Fruit fly (Drosophila melanogaster) whole organism, prepupa: Measurements from ENCODE around the gene Zmynd8.

ENCODE experiments used
- CG10631 ChIP-seq: fragments of 200-800 bp; sonication (Bioruptor generic); optimal IDR thresholded peaks from 2 replicates; lab custom pipeline; 2016; ENCODE audit warnings: missing biosample characterization, missing genetic modification characterization
- CG10669 ChIP-seq: fragments of 200-800 bp; sonication (Bioruptor generic); optimal IDR thresholded peaks from 3 replicates; lab custom pipeline; 2018; ENCODE audit warnings: missing biosample characterization, mild to moderate bottlenecking, missing genetic modification characterization, moderate library complexity
- CG11294 ChIP-seq: fragments of 200-800 bp; sonication (Bioruptor generic); IDR thresholded peaks from 2 replicates; pipeline ENCODE4 v1.3.6; 2022; ENCODE audit warnings: missing biosample characterization, missing genetic modification characterization
- CG11762 ChIP-seq: fragments of 200-800 bp; sonication (Bioruptor generic); optimal IDR thresholded peaks from 3 replicates; lab custom pipeline; 2016; ENCODE audit warnings: missing biosample characterization, missing genetic modification characterization; ENCODE audit not compliant: insufficient read depth
- CG11902 ChIP-seq: fragments of 200-800 bp; sonication (Bioruptor generic); optimal IDR thresholded peaks from 3 replicates; lab custom pipeline; 2016; ENCODE audit warnings: missing biosample characterization, missing genetic modification characterization
- CG15336 ChIP-seq: fragments of 200-800 bp; sonication (Bioruptor generic); IDR thresholded peaks from 2 replicates; pipeline ENCODE4 v1.3.6; 2022; ENCODE audit warnings: missing biosample characterization, missing genetic modification characterization
- CG16779 ChIP-seq: fragments of 200-800 bp; sonication (Bioruptor generic); optimal IDR thresholded peaks from 3 replicates; lab custom pipeline; 2017; ENCODE audit warnings: missing biosample characterization, mild to moderate bottlenecking, missing genetic modification characterization
- CG31627 ChIP-seq: fragments of 200-800 bp; sonication (Bioruptor generic); optimal IDR thresholded peaks from 3 replicates; lab custom pipeline; 2016; ENCODE audit warnings: missing biosample characterization, missing genetic modification characterization
- CG32006 ChIP-seq: fragments of 200-800 bp; sonication (Bioruptor generic); optimal IDR thresholded peaks from 3 replicates; lab custom pipeline; 2017; ENCODE audit warnings: missing biosample characterization, mild to moderate bottlenecking, missing genetic modification characterization
- CG34406 ChIP-seq: fragments of 200-800 bp; sonication (Bioruptor generic); optimal IDR thresholded peaks from 3 replicates; lab custom pipeline; 2016; ENCODE audit warnings: missing biosample characterization, missing genetic modification characterization
- CG6163 ChIP-seq: fragments of 200-800 bp; sonication (Bioruptor generic); IDR thresholded peaks from 3 replicates; pipeline ENCODE4 v1.3.6; 2022; ENCODE audit warnings: missing biosample characterization, missing genetic modification characterization
- CG6276 ChIP-seq: fragments of 200-800 bp; sonication (Bioruptor generic); optimal IDR thresholded peaks from 2 replicates; lab custom pipeline; 2017; ENCODE audit warnings: missing biosample characterization, mild to moderate bottlenecking, missing genetic modification characterization
- CG6792 ChIP-seq: fragments of 200-800 bp; sonication (Bioruptor generic); optimal IDR thresholded peaks from 3 replicates; lab custom pipeline; 2016; ENCODE audit warnings: missing biosample characterization, missing genetic modification characterization
- CG8119 ChIP-seq: fragments of 200-800 bp; sonication (Bioruptor generic); IDR thresholded peaks from 3 replicates; pipeline ENCODE4 v1.3.6; 2022; ENCODE audit warnings: missing biosample characterization, missing genetic modification characterization
- CG8319 ChIP-seq: fragments of 200-800 bp; sonication (Bioruptor generic); optimal IDR thresholded peaks from 3 replicates; lab custom pipeline; 2016; ENCODE audit warnings: missing biosample characterization, missing genetic modification characterization
- Eip75B ChIP-seq: fragments of 200-800 bp; sonication (Bioruptor generic); optimal IDR thresholded peaks from 3 replicates; lab custom pipeline; 2016; ENCODE audit warnings: missing biosample characterization, missing genetic modification characterization
- Eip78C ChIP-seq: fragments of 200-800 bp; sonication (Bioruptor generic); peaks from one replicate; lab custom pipeline; 2016; ENCODE audit warnings: missing biosample characterization, missing genetic modification characterization
- Ets96B ChIP-seq: fragments of 200-800 bp; optimal IDR thresholded peaks from 2 replicates; lab custom pipeline; 2019; ENCODE audit warnings: missing biosample characterization, mild to moderate bottlenecking, missing genetic modification characterization, moderate library complexity
- Hr39 ChIP-seq: fragments of 200-800 bp; sonication (Bioruptor generic); optimal IDR thresholded peaks from 2 replicates; lab custom pipeline; 2016; ENCODE audit warnings: missing biosample characterization, missing genetic modification characterization
- Lpt ChIP-seq: fragments of 200-800 bp; sonication (Bioruptor generic); optimal IDR thresholded peaks from 3 replicates; lab custom pipeline; 2016; ENCODE audit warnings: missing biosample characterization, missing genetic modification characterization
- Smox ChIP-seq: fragments of 200-800 bp; sonication (Bioruptor generic); optimal IDR thresholded peaks from 3 replicates; lab custom pipeline; 2016; ENCODE audit warnings: missing biosample characterization, missing genetic modification characterization
- Sox102F ChIP-seq: fragments of 200-800 bp; sonication (Bioruptor generic); optimal IDR thresholded peaks from 2 replicates; lab custom pipeline; 2016; ENCODE audit warnings: missing biosample characterization, mild to moderate bottlenecking, missing genetic modification characterization
- Sox15 ChIP-seq: fragments of 200-800 bp; sonication (Bioruptor generic); optimal IDR thresholded peaks from 3 replicates; lab custom pipeline; 2016; ENCODE audit warnings: missing biosample characterization, missing genetic modification characterization
- achi ChIP-seq: fragments of 200-800 bp; sonication (Bioruptor generic); optimal IDR thresholded peaks from 3 replicates; lab custom pipeline; 2016; ENCODE audit warnings: missing biosample characterization, missing genetic modification characterization
- acj6 ChIP-seq: fragments of 200-800 bp; sonication (Bioruptor generic); optimal IDR thresholded peaks from 3 replicates; lab custom pipeline; 2016; ENCODE audit warnings: missing biosample characterization, missing genetic modification characterization
- cyc ChIP-seq: fragments of 200-800 bp; sonication (Bioruptor generic); optimal IDR thresholded peaks from 3 replicates; lab custom pipeline; 2016; ENCODE audit warnings: missing biosample characterization, missing genetic modification characterization
- dac ChIP-seq: fragments of 200-800 bp; sonication (Bioruptor generic); optimal IDR thresholded peaks from 2 replicates; lab custom pipeline; 2017; ENCODE audit warnings: missing biosample characterization, mild to moderate bottlenecking, missing genetic modification characterization
- dsx ChIP-seq: fragments of 200-800 bp; optimal IDR thresholded peaks from 3 replicates; lab custom pipeline; 2019; ENCODE audit warnings: missing biosample characterization, mild to moderate bottlenecking, missing genetic modification characterization, moderate library complexity; ENCODE audit not compliant: poor library complexity, severe bottlenecking
- eg ChIP-seq: fragments of 200-800 bp; sonication (Bioruptor generic); IDR thresholded peaks from 3 replicates; pipeline ENCODE4 v1.3.6; 2022; ENCODE audit warnings: missing biosample characterization, missing genetic modification characterization
- esn ChIP-seq: fragments of 200-800 bp; sonication (Bioruptor generic); optimal IDR thresholded peaks from 2 replicates; lab custom pipeline; 2016; ENCODE audit warnings: missing biosample characterization, mild to moderate bottlenecking, missing genetic modification characterization, moderate library complexity
- fd59A ChIP-seq: fragments of 200-800 bp; sonication (Bioruptor generic); optimal IDR thresholded peaks from 2 replicates; lab custom pipeline; 2017; ENCODE audit warnings: missing biosample characterization, mild to moderate bottlenecking, missing genetic modification characterization, missing genetic modification reagents
- fkh ChIP-seq: fragments of 200-800 bp; sonication (Bioruptor generic); optimal IDR thresholded peaks from 3 replicates; lab custom pipeline; 2017; ENCODE audit warnings: missing biosample characterization, mild to moderate bottlenecking, missing genetic modification characterization, moderate library complexity
- lz ChIP-seq: fragments of 200-800 bp; sonication (Bioruptor generic); optimal IDR thresholded peaks from 3 replicates; lab custom pipeline; 2016; ENCODE audit warnings: missing biosample characterization, missing genetic modification characterization
- net ChIP-seq: fragments of 200-800 bp; sonication (Bioruptor generic); optimal IDR thresholded peaks from 3 replicates; lab custom pipeline; 2016; ENCODE audit warnings: missing biosample characterization, missing genetic modification characterization
- pdm3 ChIP-seq: fragments of 200-800 bp; sonication (Bioruptor generic); optimal IDR thresholded peaks from 3 replicates; lab custom pipeline; 2016; ENCODE audit warnings: missing biosample characterization, missing genetic modification characterization
- salr ChIP-seq, 2 experiments: fragments of 200-800 bp; sonication (Bioruptor generic); optimal IDR thresholded peaks; 3 replicates each; lab custom pipeline; 2016 to 2018; ENCODE audit warnings: missing biosample characterization in 2 of 2, missing genetic modification characterization in 2 of 2, mild to moderate bottlenecking in 1 of 2
- ss ChIP-seq, 2 experiments: fragments of 200-800 bp; sonication (Bioruptor generic); optimal IDR thresholded peaks; 2 replicates in 1 of 2; 3 replicates in 1 of 2; lab custom pipeline; 2017 to 2018; ENCODE audit warnings: mild to moderate bottlenecking in 2 of 2, missing biosample characterization in 2 of 2, missing genetic modification characterization in 2 of 2, moderate library complexity in 1 of 2
- svp ChIP-seq: fragments of 200-800 bp; sonication (Bioruptor generic); peaks from one replicate; lab custom pipeline; 2016; ENCODE audit warnings: missing biosample characterization, missing genetic modification characterization
- topi ChIP-seq: fragments of 200-800 bp; sonication (Bioruptor generic); optimal IDR thresholded peaks from 3 replicates; lab custom pipeline; 2016; ENCODE audit warnings: missing biosample characterization, missing genetic modification characterization
- vri ChIP-seq: fragments of 200-800 bp; sonication (Bioruptor generic); optimal IDR thresholded peaks from 3 replicates; lab custom pipeline; 2016; ENCODE audit warnings: missing biosample characterization, mild to moderate bottlenecking, missing genetic modification characterization

Zmynd8 gene

dm6 chr3R:31714876-31715712 is 45.8 kb downstream of the Zmynd8 start:
- TF ChIP-seq esn (GFP tag; lab: Kevin White, UChicago) (no peak), CG6163 (GFP tag; lab: Robert Waterston, UW) (0 out of 3 replicates have a peak, but pooled peaks have one; percentile 20), Eip78C (peak; percentile 69), ss (GFP tag; optimal IDR thresholded peaks at IDR 0.05; lab: Kevin White, UChicago) (no peak), acj6 (GFP tag; lab: Kevin White, UChicago) (no peak), CG8119 (GFP tag; lab: Robert Waterston, UW) (0 out of 3 replicates have a peak, but pooled peaks have one; percentile 27), pdm3 (GFP tag; lab: Kevin White, UChicago) (no peak), CG8319 (GFP tag; lab: Kevin White, UChicago) (no peak), eg (GFP tag; lab: Robert Waterston, UW) (peak; percentile 28; the same call in 1 of the 3 replicates), lz (GFP tag; lab: Kevin White, UChicago) (no peak), CG10669 (GFP tag; lab: Kevin White, UChicago) (no peak), dac (GFP tag; lab: Kevin White, UChicago) (no peak), CG16779 (tag; lab: Kevin White, UChicago) (no peak), Smox (GFP tag; lab: Kevin White, UChicago) (no peak), CG6792 (no peak), CG32006 (GFP tag; lab: Kevin White, UChicago) (peak; percentile 23), dsx (GFP tag; lab: Kevin White, UChicago) (peak; percentile 23), CG34406 (GFP tag; lab: Kevin White, UChicago) (no peak), Hr39 (GFP tag; lab: Kevin White, UChicago) (no peak), CG15336 (GFP tag; lab: Robert Waterston, UW) (no peak)

- TF ChIP-seq Smox (GFP tag; lab: Kevin White, UChicago) (peak; percentile 20), svp (peak; percentile 77), Eip78C (peak; percentile 61), eg (GFP tag; lab: Robert Waterston, UW) (0 out of 3 replicates have a peak, but pooled peaks have one; percentile 27), cyc (peak; percentile 15), CG6163 (GFP tag; lab: Robert Waterston, UW) (peak; percentile 12; the same call in 1 of the 3 replicates), CG15336 (GFP tag; lab: Robert Waterston, UW) (no peak), CG11294 (GFP tag; lab: Robert Waterston, UW) (no peak), lz (GFP tag; lab: Kevin White, UChicago) (peak; percentile 2), net (GFP tag; lab: Kevin White, UChicago) (peak; percentile 36), Sox102F (GFP tag; lab: Kevin White, UChicago) (peak; percentile 14), topi (GFP tag; lab: Kevin White, UChicago) (peak; percentile 13), achi (peak; percentile 7), fkh (GFP tag; lab: Kevin White, UChicago) (peak; percentile 70), pdm3 (GFP tag; lab: Kevin White, UChicago) (peak; percentile 2), CG10631 (GFP tag; lab: Kevin White, UChicago) (no peak), salr (GFP tag; optimal IDR thresholded peaks at IDR 0.05; lab: Kevin White, UChicago) (no peak)
Measured at dm6 chr3R:31715713-31716024, 46.4 kb downstream of the Zmynd8 start.

dm6 chr3R:31716265-31716664 is 47.0 kb downstream of the Zmynd8 start:
- no peak for TF ChIP-seq CG6276 (GFP tag; lab: Kevin White, UChicago)

dm6 chr3R:31717299-31718167 is 48.3 kb downstream of the Zmynd8 start:
- TF ChIP-seq Sox15 (peak; percentile 81), CG15336 (GFP tag; lab: Robert Waterston, UW) (peak; percentile 74), CG31627 (peak; percentile 88), CG6276 (GFP tag; lab: Kevin White, UChicago) (peak; percentile 66), CG34406 (GFP tag; lab: Kevin White, UChicago) (peak; percentile 76), Eip75B (GFP tag; lab: Kevin White, UChicago) (peak; percentile 84), Ets96B (tag; lab: Kevin White, UChicago) (peak; percentile 80), pdm3 (GFP tag; lab: Kevin White, UChicago) (peak; percentile 87), CG11762 (peak; percentile 71), fd59A (GFP tag; lab: Kevin White, UChicago) (peak; percentile 83), cyc (peak; percentile 84), CG32006 (GFP tag; lab: Kevin White, UChicago) (peak; percentile 86), vri (peak; percentile 69), dsx (GFP tag; lab: Kevin White, UChicago) (peak; percentile 76), CG8319 (GFP tag; lab: Kevin White, UChicago) (peak; percentile 63), Lpt (GFP tag; lab: Kevin White, UChicago) (peak; percentile 64), CG11902 (GFP tag; lab: Kevin White, UChicago) (peak; percentile 67)
